Worm (Caenorhabditis elegans) whole organism, L4/young adult: Measurements from ENCODE around the gene tsp-8.

Experiments used
- W03F9.2 ChIP-seq: fragments of 150-350 bp; optimal IDR thresholded peaks from 2 replicates; lab custom pipeline; 2014; ENCODE audit warnings: missing biosample characterization, missing genetic modification characterization
- dao-5 ChIP-seq: sonication (generic microtip); optimal IDR thresholded peaks from 2 replicates; lab custom pipeline; 2016; ENCODE audit warnings: missing genotype, missing genetic modification characterization, moderate library complexity, missing compliant biosample characterization
- him-1 ChIP-seq: sonication (generic microtip); optimal IDR thresholded peaks from 2 replicates; lab custom pipeline; 2016; ENCODE audit warnings: missing genotype, missing genetic modification reagents, missing genetic modification characterization, missing compliant biosample characterization

The tsp-8 gene

DNA sequence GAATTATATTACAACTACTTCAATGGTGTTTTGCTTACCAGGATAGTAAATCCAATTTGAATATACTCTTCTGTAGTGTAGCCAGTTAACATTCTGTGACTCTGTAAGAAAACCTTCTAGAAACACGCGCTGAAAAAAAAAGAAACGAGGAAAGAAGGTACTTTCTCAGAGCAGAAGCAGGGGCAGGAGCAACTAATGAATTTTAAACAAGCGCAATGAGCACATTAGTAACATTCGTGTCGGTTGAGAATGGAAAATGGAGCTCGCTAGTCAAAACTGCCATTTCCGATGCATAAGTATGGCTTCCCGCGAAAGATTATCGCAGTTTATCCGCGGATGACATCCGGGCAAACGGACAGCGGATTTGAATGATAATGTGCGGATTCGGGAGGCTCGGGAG lies 22.6 kb upstream of the tsp-8 start, which contains the start of gene C05G5.3:
Gene C05G5.3 (minus strand): TSS at position 101 of the 400 bp plus-strand sequence.
- TF ChIP-seq dao-5, result no peak
- no peak for TF ChIP-seq him-1 (tag; lab: Kevin White, UChicago)
- no peak for TF ChIP-seq W03F9.2

DNA sequence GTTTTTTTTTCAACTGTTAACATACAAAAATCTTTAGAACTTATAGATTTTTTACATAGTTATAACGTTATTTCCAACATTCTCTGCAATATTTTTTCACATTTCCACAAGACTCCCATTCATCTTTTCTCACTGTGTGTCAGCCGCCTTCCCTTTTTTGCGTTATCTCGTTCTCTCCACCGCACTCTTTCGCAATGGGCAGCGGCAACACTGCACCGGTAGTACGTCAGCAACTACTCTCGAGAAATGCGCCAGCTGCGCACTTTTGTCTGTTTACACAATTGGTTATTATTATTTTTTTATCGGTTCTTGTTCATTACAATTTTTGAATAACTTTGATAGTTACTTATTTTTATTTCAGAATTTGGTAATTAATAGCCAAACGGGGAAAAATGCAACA lies 17.6 kb upstream of the tsp-8 start, which contains the start of gene C05G5.2:
Gene C05G5.2 (plus strand): TSS at position 356 of the 400 bp plus-strand sequence.
- TF ChIP-seq W03F9.2, result peak; percentile 95
- TF ChIP-seq him-1 (tag; lab: Kevin White, UChicago), result peak; percentile 82
- TF ChIP-seq dao-5, result no peak

DNA sequence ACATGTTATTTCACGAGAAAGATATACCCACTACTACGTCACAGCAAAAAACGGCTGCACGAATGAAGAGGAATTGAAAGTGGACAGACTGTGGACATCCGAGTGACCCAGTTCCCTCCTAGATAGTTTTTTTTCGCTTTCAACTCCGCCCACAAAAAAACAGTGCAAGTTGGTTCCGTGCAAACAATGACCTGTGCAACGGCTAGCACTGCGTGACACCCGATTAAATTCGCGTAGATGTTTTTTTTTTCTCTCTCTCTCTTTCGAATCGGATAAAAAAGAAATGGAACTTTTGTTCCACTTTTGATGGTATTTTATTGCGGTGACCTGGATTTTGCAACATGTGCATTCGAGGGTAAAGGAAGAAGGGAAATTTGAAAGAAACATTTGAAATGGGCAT lies 15.9 kb upstream of the tsp-8 start:
- TF ChIP-seq W03F9.2 (no peak), dao-5 (no peak), him-1 (tag; lab: Kevin White, UChicago) (no peak)

DNA sequence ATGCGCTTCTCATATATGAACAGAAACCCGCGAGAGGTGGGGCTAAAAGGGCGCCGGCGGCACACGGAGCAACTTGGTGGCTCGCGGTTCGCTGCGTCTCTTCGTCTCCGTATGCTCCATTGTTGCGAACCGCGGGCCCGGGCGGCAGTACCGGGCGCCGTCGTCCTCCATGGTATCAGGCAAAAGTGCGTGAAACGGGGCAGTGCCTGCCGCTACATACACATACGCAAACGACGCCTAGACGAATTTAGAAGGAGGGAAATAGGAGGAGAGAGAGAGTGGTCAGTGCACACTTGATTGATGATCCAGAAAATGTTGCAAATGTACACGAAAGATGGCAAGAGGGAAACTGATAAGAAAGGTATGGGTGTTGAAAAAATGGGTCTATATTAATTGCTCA lies 15.2 kb upstream of the tsp-8 start:
- TF ChIP-seq him-1 (tag; lab: Kevin White, UChicago), result no peak
- no peak for TF ChIP-seq W03F9.2
- no peak for TF ChIP-seq dao-5

DNA sequence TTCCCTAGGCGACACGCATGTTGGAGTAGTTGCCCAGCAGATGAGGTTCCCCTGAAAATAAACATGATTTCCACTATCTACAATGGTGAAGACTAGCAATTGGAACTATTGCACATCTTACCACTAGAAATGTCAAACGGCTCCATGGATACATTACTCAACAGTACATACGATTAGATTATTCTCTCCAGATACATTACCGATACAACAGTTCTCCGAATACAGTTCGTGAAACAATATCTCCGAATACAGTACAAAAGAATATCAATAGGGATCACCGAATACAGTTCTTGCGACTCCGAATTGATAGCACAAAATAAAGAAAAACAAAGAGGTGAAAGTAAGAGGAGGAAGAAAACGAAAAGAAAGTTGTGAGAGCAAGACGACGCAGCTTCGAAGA lies 14.5 kb upstream of the tsp-8 start, which contains the start of gene C05G5.7:
Gene C05G5.7 (minus strand): TSS at position 1 of the 400 bp plus-strand sequence.
- TF ChIP-seq dao-5 (no peak), him-1 (tag; lab: Kevin White, UChicago) (no peak), W03F9.2 (no peak)

DNA sequence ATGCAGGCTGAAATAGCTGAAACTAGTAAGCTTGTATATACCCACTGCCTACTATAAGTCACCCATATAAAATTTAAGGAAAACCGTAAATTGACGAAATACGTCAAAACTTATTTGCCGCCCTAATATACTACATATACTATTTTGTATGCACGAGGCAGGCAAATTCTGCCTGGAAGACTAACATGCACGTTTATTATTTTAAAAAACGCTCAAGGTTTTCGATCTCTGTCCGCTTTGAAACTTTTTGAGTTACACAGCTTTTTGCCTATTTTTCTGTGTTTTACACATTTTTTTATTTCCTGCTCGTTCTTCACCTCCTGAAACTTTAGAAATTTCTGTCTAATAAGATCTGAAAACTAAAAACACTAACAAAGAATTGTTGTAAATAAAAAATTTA lies 13.9 kb upstream of the tsp-8 start:
- TF ChIP-seq him-1 (tag; lab: Kevin White, UChicago), result no peak
- no peak for TF ChIP-seq W03F9.2
- no peak for TF ChIP-seq dao-5

DNA sequence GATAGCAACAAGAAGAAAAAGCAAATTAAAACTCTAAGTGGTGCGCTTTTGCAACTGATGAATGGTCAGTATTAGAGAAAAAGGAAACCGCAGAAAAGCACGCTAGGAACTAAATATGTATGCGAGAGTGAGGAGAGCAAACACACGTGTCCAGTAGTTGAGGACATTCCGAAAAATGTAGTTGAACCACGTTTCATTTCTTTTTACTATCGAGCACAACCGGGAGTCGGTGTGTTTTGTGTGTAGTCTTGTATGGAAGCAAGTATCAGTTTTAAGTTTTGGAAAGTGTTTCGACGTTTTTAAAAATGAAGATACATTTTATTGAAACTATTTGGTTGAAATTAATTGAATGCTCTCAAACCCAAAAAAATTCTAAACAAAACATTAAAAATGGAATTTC lies 10.7 kb upstream of the tsp-8 start, which contains the start of gene C05G5.1:
Gene C05G5.1 (minus strand): TSS at position 101 of the 400 bp plus-strand sequence.
- no peak for TF ChIP-seq W03F9.2
- no peak for TF ChIP-seq dao-5
- no peak for TF ChIP-seq him-1 (tag; lab: Kevin White, UChicago)

DNA sequence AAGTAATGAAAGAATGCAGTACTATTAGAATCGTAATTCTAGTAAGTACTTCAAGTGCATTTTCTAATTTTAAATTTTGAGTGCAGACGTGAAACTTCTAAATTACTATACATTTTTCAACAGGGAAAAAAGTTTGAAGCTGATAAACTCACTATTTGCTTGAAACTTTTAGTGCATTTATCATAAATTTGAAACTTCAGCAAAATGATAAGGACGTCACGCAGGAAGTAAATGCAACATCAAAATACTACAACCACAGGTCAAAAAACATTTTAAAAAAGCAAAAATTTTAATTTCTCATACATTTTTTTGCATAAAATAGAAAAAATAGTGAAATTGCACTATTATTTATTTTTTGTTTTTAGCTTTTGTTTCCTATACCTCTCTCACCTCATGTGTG lies 10.2 kb upstream of the tsp-8 start:
- TF ChIP-seq W03F9.2, result no peak
- TF ChIP-seq dao-5, result no peak
- no peak for TF ChIP-seq him-1 (tag; lab: Kevin White, UChicago)

DNA sequence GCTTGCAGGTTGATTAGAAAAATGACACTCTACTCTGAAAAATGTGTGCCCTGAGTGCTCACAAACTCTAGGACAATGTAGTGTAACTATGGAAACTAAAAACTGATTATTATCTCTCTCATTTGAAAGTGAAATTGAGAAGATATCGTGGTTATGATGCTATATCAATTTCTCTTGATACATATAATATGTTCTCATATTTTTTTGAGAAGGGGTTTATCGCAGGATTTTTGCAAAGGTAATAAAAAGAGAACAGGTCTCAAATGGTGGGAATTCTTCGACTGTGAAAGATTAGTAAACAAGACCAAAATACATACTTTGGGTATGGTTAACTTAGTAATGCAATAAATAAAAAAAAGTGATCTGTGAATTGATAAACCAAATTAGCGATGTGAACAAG lies 8.3 kb upstream of the tsp-8 start:
- no peak for TF ChIP-seq W03F9.2
- no peak for TF ChIP-seq him-1 (tag; lab: Kevin White, UChicago)
- TF ChIP-seq dao-5, result no peak

DNA sequence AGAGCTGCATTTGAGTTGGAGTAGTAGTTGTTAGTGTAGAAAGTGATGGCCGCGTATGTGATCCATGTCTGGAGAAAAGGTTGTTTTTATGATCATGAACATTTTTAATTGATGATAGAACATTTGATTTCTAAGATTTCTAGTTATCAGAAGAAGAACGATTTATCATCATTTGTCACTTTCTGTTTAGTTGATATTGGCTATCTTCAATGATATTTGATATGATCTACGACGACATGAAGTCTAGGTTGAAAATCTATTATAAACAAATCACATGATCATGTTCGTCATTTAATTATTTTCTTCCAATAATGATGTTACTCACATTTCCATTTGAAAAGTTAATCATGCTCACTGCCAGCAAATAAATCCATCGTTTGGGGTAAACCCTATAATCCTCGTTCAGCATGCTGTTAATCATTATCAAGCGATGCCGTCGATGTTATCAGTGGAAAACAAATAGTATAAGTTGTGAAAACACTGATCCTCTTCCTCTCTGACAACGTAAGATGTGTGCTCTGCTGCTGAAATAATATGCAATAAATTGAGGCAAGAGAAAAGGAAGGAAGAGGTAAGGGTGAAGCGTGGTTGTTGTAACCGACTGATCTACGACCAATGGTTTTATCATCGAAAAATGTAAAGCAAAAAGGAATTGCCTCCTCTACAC lies 7.8 kb upstream of the tsp-8 start:
- TF ChIP-seq him-1 (tag; lab: Kevin White, UChicago) (no peak), dao-5 (no peak), W03F9.2 (no peak)

DNA sequence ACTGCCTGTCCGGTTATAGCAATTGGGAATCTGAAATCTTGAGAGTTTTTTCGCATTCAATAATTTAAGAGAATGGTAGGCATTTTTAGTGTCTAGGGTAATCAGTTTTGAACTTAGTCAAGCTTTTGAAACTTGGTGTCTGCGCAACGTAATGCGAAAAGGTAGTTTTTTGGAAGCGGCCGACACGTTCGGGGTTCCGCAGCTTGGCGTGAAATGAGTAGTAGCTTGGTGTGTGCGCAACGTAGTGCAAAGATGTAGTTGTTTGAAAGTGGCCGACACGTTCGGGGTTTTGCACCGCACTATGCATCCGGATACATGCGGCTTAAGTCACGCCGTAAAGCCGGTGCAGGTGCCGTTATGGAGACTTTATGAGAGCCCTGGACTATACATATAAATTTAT lies 6.9 kb upstream of the tsp-8 start:
- TF ChIP-seq W03F9.2, result no peak
- no peak for TF ChIP-seq him-1 (tag; lab: Kevin White, UChicago)
- no peak for TF ChIP-seq dao-5

DNA sequence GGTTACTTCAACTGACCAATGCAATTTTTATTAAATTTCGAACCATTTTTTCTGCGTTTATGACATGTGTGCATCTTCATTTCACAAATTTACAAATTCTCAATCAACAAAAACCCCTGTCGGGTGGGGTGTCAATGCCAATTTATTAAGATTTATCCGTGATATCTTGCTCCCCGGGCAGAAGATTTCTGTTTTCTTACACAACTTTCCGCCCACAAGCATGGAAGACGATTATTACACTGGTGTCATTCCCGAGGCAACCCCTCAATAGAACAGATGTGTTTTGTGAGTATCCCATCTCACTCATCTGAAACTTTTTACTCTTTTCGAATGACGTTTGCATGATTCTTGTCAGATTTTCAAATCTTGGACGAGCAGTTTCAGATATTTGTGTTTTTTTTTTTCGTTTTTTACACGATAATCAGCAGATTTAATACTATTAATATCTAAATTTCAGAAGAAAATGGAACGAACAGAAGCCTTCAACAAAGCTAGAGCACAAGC lies 2.6 kb upstream of the tsp-8 start, which contains the start of gene F33C8.4:
Gene F33C8.4 (plus strand): TSS at position 454 of the 504 bp plus-strand sequence.
- no peak for TF ChIP-seq W03F9.2
- TF ChIP-seq him-1 (tag; lab: Kevin White, UChicago), result no peak
- TF ChIP-seq dao-5, result no peak

DNA sequence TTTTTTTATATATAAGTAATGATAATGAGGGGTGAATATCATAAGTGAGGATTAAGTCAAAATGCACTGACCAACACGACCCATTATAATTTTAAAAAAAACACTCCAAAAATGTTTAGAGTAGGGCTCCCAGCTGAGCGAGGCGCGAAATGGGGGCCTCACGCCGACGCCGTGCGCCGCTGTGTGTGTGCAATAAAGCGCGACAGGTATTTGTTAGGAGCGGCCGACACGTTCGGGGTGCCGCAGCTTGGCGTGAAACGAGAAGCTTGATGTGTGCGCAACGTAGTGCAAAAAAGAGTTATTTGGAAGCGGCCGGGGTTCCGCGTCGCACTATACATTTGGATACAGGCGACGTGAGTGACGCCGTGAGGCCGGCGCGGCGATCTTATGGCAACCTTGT lies 4.4 kb downstream of the tsp-8 start:
- TF ChIP-seq dao-5 (no peak), W03F9.2 (no peak), him-1 (tag; lab: Kevin White, UChicago) (no peak)

DNA sequence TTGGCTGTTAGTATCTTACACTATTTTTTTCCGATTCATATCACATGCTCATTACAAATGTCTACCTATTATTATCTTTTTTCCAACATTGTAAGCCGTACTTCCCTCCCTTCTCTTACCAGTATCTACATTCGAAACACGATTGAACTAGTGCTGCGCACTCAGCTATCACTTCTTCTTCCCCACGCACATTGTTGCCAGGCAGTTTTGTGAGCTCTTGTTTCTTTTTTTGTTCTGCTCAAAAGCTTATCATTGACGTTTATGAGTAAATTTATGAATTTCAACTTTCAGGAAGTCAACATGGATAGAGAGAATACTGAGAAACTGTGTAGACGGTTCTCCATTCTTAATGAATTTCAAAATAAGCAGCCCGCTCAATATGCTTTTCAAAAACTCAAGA lies 8.2 kb downstream of the tsp-8 start, which contains the start of gene F33C8.2:
Gene F33C8.2 (plus strand): TSS at position 301 of the 400 bp plus-strand sequence.
- TF ChIP-seq W03F9.2 (no peak), dao-5 (no peak), him-1 (tag; lab: Kevin White, UChicago) (no peak)

DNA sequence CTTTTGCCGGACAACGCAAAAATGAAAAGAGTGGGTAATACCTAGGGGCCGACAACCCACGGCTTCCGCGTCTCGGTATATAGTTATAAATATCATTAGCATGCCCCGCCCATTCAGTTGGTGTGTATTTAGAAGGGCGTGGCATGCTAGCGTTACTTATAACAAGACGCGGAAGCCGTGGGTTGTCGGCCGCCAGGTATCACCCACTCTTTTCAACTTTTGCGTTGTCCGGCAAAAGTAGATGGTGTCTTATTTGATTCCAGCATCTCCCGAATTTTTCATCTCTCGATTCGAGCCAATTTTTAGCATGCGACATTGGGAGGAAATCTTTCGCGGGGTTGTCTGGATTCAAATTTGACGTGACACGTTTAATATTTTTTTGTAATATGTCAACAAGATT lies 11.5 kb downstream of the tsp-8 start:
- TF ChIP-seq him-1 (tag; lab: Kevin White, UChicago), result no peak
- TF ChIP-seq dao-5, result no peak
- no peak for TF ChIP-seq W03F9.2
